Worm (Caenorhabditis elegans) whole organism, young adult: ENCODE measurements around the gene sru-42.
"Not testable (repeated sequence)": the region's sequence is repeated elsewhere in the genome, so short reads cannot be mapped to it uniquely, and the experiment has no call there.

Experiments
- B0035.1 ChIP-seq: sonication (generic microtip); optimal IDR thresholded peaks from 2 replicates; lab custom pipeline; 2016; ENCODE audit warnings: missing genetic modification characterization, mild to moderate bottlenecking, missing compliant biosample characterization, missing genotype, missing genetic modification reagents
- F23B12.7 ChIP-seq: sonication (generic microtip); optimal IDR thresholded peaks from 2 replicates; lab custom pipeline; 2017; ENCODE audit warnings: missing genetic modification characterization, mild to moderate bottlenecking, missing compliant biosample characterization, antibody characterized with exemption, moderate library complexity; ENCODE audit not compliant: insufficient read depth
- F52B5.7 ChIP-seq: sonication (generic microtip); optimal IDR thresholded peaks from 2 replicates; lab custom pipeline; 2016; ENCODE audit warnings: mild to moderate bottlenecking, missing genetic modification characterization, missing compliant biosample characterization
- F57A8.1 ChIP-seq: fragments of 200-800 bp; sonication (Bioruptor generic); optimal IDR thresholded peaks from 2 replicates; lab custom pipeline; 2018; ENCODE audit warnings: mild to moderate bottlenecking, missing genetic modification characterization, moderate library complexity, missing compliant biosample characterization
- K11D2.4 ChIP-seq: fragments of 200-800 bp; sonication (Bioruptor generic); IDR thresholded peaks from 2 replicates; pipeline ENCODE4 v1.3.6; 2022; ENCODE audit warnings: missing genetic modification reagents, missing genetic modification characterization, missing compliant biosample characterization
- Y67H2A.10 ChIP-seq: fragments of 200-800 bp; sonication (Bioruptor generic); conservative IDR thresholded peaks from 2 replicates; pipeline ENCODE4 v1.3.6; 2022; ENCODE audit warnings: missing genetic modification reagents, missing genetic modification characterization, missing compliant biosample characterization
- ZK185.1 ChIP-seq: sonication (generic microtip); optimal IDR thresholded peaks from 2 replicates; lab custom pipeline; 2016; ENCODE audit warnings: mild to moderate bottlenecking, missing genetic modification characterization, missing compliant biosample characterization; ENCODE audit not compliant: poor library complexity, severe bottlenecking
- attf-3 ChIP-seq: fragments of 200-800 bp; sonication (Bioruptor generic); conservative IDR thresholded peaks from 2 replicates; pipeline ENCODE4 v1.3.6; 2022; ENCODE audit warnings: missing genetic modification reagents, missing genetic modification characterization, missing compliant biosample characterization
- attf-6 ChIP-seq: fragments of 200-800 bp; sonication (Bioruptor generic); IDR thresholded peaks from 2 replicates; pipeline ENCODE4 v1.3.6; 2022; ENCODE audit warnings: missing genetic modification reagents, missing genetic modification characterization, missing compliant biosample characterization
- bed-1 ChIP-seq: fragments of 200-800 bp; sonication (Bioruptor generic); IDR thresholded peaks from 2 replicates; pipeline ENCODE4 v1.3.6; 2022; ENCODE audit warnings: missing genetic modification reagents, missing genetic modification characterization, missing compliant biosample characterization
- bed-2 ChIP-seq: fragments of 200-800 bp; sonication (Bioruptor generic); IDR thresholded peaks from 2 replicates; pipeline ENCODE4 v1.3.6; 2022; ENCODE audit warnings: missing genetic modification reagents, missing genetic modification characterization, missing compliant biosample characterization
- cebp-1 ChIP-seq, 2 experiments: fragments of 200-800 bp in 1 of 2; sonication (Bioruptor generic) in 1 of 2; sonication (generic microtip) in 1 of 2; IDR thresholded peaks in 1 of 2; optimal IDR thresholded peaks in 1 of 2; 2 replicates each; pipeline versions ENCODE4 v1.3.6 to Lab custom; 2017 to 2022; ENCODE audit warnings: missing compliant biosample characterization in 2 of 2, missing genetic modification characterization in 2 of 2, mild to moderate bottlenecking in 1 of 2, missing genetic modification reagents in 1 of 2, moderate library complexity in 1 of 2
- ceh-40 ChIP-seq: fragments of 200-800 bp; sonication (Bioruptor generic); IDR thresholded peaks from 2 replicates; pipeline ENCODE4 v1.3.6; 2022; ENCODE audit warnings: missing genetic modification characterization, missing compliant biosample characterization
- dpff-1 ChIP-seq: sonication (generic microtip); optimal IDR thresholded peaks from 2 replicates; lab custom pipeline; 2017; ENCODE audit warnings: mild to moderate bottlenecking, missing genetic modification characterization, missing compliant biosample characterization
- egl-44 ChIP-seq: fragments of 200-800 bp; sonication (Bioruptor generic); IDR thresholded peaks from 2 replicates; pipeline ENCODE4 v1.3.6; 2022; ENCODE audit warnings: missing genetic modification reagents, missing genetic modification characterization, missing compliant biosample characterization
- ekl-4 ChIP-seq: fragments of 200-800 bp; sonication (Bioruptor generic); IDR thresholded peaks from 2 replicates; pipeline ENCODE4 v1.3.6; 2022; ENCODE audit warnings: missing genetic modification reagents, missing genetic modification characterization, missing compliant biosample characterization
- gei-17 ChIP-seq: fragments of 200-800 bp; sonication (Bioruptor generic); optimal IDR thresholded peaks from 2 replicates; lab custom pipeline; 2018; ENCODE audit warnings: mild to moderate bottlenecking, missing genetic modification characterization, missing compliant biosample characterization
- hlh-12 ChIP-seq: sonication (generic microtip); optimal IDR thresholded peaks from 2 replicates; lab custom pipeline; 2016; ENCODE audit warnings: missing genetic modification characterization, missing compliant biosample characterization
- let-607 ChIP-seq, 2 experiments: fragments of 200-800 bp in 1 of 2; sonication (Bioruptor generic) in 1 of 2; sonication (generic microtip) in 1 of 2; optimal IDR thresholded peaks; 2 replicates each; lab custom pipeline; 2016 to 2018; ENCODE audit warnings: mild to moderate bottlenecking in 2 of 2, missing compliant biosample characterization in 2 of 2, missing genetic modification characterization in 2 of 2, moderate library complexity in 2 of 2, missing genotype in 1 of 2
- lin-35 ChIP-seq, 3 experiments: fragments of 150-350 bp in 2 of 3; sonication (generic microtip) in 1 of 3; optimal IDR thresholded peaks; 2 replicates each; lab custom pipeline; 2014 to 2018; ENCODE audit warnings: missing biosample characterization in 3 of 3, missing genetic modification characterization in 3 of 3, missing genetic modification reagents in 3 of 3
- lin-40 ChIP-seq: sonication (generic microtip); optimal IDR thresholded peaks from 2 replicates; lab custom pipeline; 2016; ENCODE audit warnings: missing genetic modification characterization, mild to moderate bottlenecking, missing compliant biosample characterization, missing genotype, missing genetic modification reagents
- nfyb-1 ChIP-seq: fragments of 200-800 bp; sonication (Bioruptor generic); IDR thresholded peaks from 2 replicates; pipeline ENCODE4 v1.3.6; 2022; ENCODE audit warnings: missing genetic modification reagents, missing genetic modification characterization, missing compliant biosample characterization
- nhr-27 ChIP-seq: fragments of 200-800 bp; sonication (Bioruptor generic); optimal IDR thresholded peaks from 2 replicates; lab custom pipeline; 2018; ENCODE audit warnings: mild to moderate bottlenecking, missing genetic modification characterization, moderate library complexity, missing compliant biosample characterization
- nhr-80 ChIP-seq: sonication (generic microtip); optimal IDR thresholded peaks from 2 replicates; lab custom pipeline; 2016; ENCODE audit warnings: missing genetic modification characterization, missing compliant biosample characterization
- nhr-90 ChIP-seq: sonication (generic microtip); optimal IDR thresholded peaks from 2 replicates; lab custom pipeline; 2016; ENCODE audit warnings: missing genotype, mild to moderate bottlenecking, missing genetic modification characterization, missing compliant biosample characterization
- rpc-1 ChIP-seq, 2 experiments: fragments of 150-350 bp in 1 of 2; sonication (generic microtip) in 1 of 2; optimal IDR thresholded peaks; 2 replicates each; lab custom pipeline; 2014 to 2018; ENCODE audit warnings: missing biosample characterization in 1 of 2, missing genetic modification characterization in 1 of 2, missing genetic modification reagents in 1 of 2, missing genotype in 1 of 2
- sdz-38 ChIP-seq: sonication (generic microtip); optimal IDR thresholded peaks from 2 replicates; lab custom pipeline; 2016; ENCODE audit warnings: missing genotype, missing genetic modification characterization, missing compliant biosample characterization
- sea-2 ChIP-seq: fragments of 200-800 bp; sonication (Bioruptor generic); IDR thresholded peaks from 2 replicates; pipeline ENCODE4 v1.3.6; 2022; ENCODE audit warnings: missing genetic modification characterization, missing compliant biosample characterization
- snpc-1.1 ChIP-seq: sonication (generic microtip); optimal IDR thresholded peaks from 2 replicates; lab custom pipeline; 2017; ENCODE audit warnings: missing genetic modification characterization, mild to moderate bottlenecking, missing compliant biosample characterization, antibody characterized with exemption, moderate library complexity, missing genotype, missing genetic modification reagents; ENCODE audit not compliant: insufficient read depth
- snpc-1.3 ChIP-seq: sonication (generic microtip); optimal IDR thresholded peaks from 2 replicates; lab custom pipeline; 2017; ENCODE audit warnings: missing genetic modification characterization, mild to moderate bottlenecking, missing compliant biosample characterization, antibody characterized with exemption, moderate library complexity, missing genotype, missing genetic modification reagents; ENCODE audit not compliant: insufficient read depth
- snpc-3.4 ChIP-seq: sonication (generic microtip); optimal IDR thresholded peaks from 2 replicates; lab custom pipeline; 2017; ENCODE audit warnings: missing genetic modification characterization, mild to moderate bottlenecking, missing compliant biosample characterization, antibody characterized with exemption, moderate library complexity, missing genotype, missing genetic modification reagents
- tlf-1 ChIP-seq: fragments of 200-800 bp; sonication (Bioruptor generic); optimal IDR thresholded peaks from 2 replicates; lab custom pipeline; 2018; ENCODE audit warnings: mild to moderate bottlenecking, missing genetic modification characterization, missing compliant biosample characterization
- zfh-2 ChIP-seq: fragments of 200-800 bp; sonication (Bioruptor generic); conservative IDR thresholded peaks from 2 replicates; pipeline ENCODE4 v1.3.6; 2022; ENCODE audit warnings: missing genetic modification reagents, missing genetic modification characterization, missing compliant biosample characterization
- ztf-26 ChIP-seq: sonication (generic microtip); optimal IDR thresholded peaks from 2 replicates; lab custom pipeline; 2017; ENCODE audit warnings: missing genetic modification characterization, missing compliant biosample characterization

The sru-42 gene

DNA sequence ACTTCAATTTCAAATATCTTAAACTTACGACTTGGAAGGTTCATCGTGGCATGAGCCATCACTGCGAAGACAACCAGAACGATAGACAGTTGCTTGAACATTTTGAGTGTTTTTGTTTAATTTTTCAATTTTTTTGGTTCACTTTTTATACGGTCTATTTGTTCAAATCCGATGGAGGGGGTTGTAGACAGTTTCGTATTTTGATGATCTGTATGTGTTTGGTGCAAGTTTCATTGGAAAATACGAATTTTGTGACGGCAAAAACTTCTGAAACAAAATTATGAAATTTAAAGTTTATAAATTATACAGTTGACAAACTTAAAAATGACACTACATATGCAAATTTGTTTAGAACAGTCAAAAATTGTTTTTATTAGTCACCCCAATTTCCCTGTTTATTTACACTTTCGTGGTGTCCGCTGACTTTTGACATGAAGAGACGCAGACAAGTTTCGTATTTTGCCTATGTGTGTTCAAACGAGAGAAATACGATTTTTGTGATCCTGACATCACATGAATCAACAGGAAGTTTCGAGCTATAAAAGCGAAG lies 2.7 kb upstream of the sru-42 start, which contains the start of the genes C55A1.7 and C55A1.6:
C55A1.7 (minus strand) TSS at position 101 of the 550 bp plus-strand sequence.
C55A1.6 (plus strand) TSS at position 500 of the 550 bp plus-strand sequence.
- not testable (repeated sequence) for TF ChIP-seq gei-17; zfh-2 (GFP tag; lab: Robert Waterston, UW); nhr-27

DNA sequence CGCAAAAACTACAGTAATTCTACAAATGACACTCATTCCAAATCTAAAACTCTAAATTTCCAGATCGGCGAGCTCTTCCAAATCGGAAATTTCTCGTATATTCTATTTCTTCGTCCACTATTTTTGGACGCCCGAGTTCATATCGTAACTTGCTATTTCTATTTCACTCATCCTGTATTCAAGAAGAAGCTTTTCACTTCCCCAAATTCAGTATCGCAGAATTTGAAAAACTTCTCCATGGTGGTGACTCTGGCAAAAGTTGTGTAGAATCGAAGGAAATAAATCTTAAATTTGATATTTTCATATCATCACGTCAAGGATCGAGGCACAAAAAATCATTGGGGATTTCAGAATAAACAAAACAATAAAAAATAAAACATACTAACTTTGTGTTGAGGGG lies 1.9 kb downstream of the sru-42 start:
- TF ChIP-seq attf-3 (GFP tag; lab: Robert Waterston, UW): 0 out of 2 replicates have a peak, but pooled peaks have one; percentile 27
- no peak for TF ChIP-seq K11D2.4 (GFP tag; lab: Robert Waterston, UW)
- peak; percentile 49; the same call in 1 of the 2 replicates for TF ChIP-seq ekl-4 (GFP tag; lab: Robert Waterston, UW)
- TF ChIP-seq let-607 (tag; optimal IDR thresholded peaks at IDR 0.05; lab: Kevin White, UChicago): no peak
- TF ChIP-seq attf-6 (GFP tag; lab: Robert Waterston, UW): 0 out of 2 replicates have a peak, but pooled peaks have one; percentile 15
- TF ChIP-seq cebp-1 (GFP tag; IDR thresholded peaks at IDR 0.05; lab: Robert Waterston, UW): no peak
- TF ChIP-seq cebp-1 (tag; optimal IDR thresholded peaks at IDR 0.05; lab: Kevin White, UChicago): peak; percentile 42

DNA sequence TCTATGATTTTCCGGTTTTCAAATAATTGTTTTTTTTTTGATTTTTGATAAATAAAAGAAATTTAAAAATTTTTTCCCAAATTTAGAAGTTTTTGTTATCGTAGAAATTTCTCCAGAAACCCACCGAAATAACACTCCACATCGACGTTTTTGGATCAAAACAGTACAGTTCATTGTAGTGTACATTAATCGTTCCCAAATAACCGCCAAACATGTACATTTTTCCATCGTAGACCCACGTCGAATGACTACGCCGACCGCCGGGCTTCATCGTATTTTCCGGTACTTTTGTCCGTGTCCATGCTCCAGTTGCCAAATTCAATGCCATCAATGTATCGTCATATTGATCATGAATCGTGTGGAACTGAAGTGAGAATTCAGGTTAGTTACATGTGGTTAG lies 3.9 kb downstream of the sru-42 start, which contains the start of gene F53E4.2:
F53E4.2 (plus strand) TSS at position 301 of the 400 bp plus-strand sequence.
- TF ChIP-seq sdz-38 (tag; lab: Kevin White, UChicago): no peak
- TF ChIP-seq F52B5.7 (tag; lab: Kevin White, UChicago): no peak
- TF ChIP-seq snpc-1.1: no peak
- TF ChIP-seq ztf-26 (tag; lab: Kevin White, UChicago): no peak
- no peak for TF ChIP-seq nfyb-1 (GFP tag; lab: Robert Waterston, UW)
- no peak for TF ChIP-seq tlf-1 (GFP tag; lab: Kevin White, UChicago)
- TF ChIP-seq bed-2 (GFP tag; lab: Robert Waterston, UW): no peak
- TF ChIP-seq sea-2: no peak
- no peak for TF ChIP-seq hlh-12 (tag; lab: Kevin White, UChicago)

DNA sequence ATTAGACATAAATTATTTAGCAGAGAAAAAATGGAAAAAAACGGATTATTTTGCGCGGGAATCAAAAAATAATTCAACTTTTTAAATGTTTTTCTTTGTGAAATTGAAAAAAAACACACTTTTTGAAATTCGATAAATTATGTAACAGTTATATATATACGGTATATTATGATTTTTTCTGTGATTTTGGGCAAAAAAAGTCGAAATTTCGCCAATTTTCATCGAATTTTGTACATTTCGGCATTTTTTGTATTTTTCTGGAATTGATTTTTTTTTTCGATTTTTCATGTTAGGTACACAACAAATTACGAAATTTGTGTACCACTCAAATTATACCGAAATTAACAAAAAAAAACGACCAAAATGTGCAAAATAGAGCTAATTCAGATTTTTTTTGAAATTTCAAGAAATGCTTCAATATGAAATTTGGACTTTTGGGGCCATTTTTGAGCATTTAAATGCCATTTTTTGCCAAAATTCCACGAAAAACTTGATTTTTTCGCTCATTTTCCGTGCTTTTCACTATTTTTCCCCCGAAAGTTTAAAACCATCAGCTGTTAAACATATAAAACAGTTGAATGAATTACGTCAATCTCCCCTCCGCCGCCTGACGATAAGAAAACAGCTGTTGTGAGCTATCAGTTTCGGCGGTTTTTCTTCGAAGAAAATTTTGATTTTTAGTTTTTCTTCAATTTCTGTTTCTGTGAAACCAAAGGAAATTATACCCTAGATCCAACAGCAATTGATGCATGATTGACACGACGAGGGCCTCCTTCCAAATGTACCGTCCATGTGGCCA lies 8.2 kb downstream of the sru-42 start:
- TF ChIP-seq bed-1 (GFP tag; lab: Robert Waterston, UW): no peak
- no peak for TF ChIP-seq B0035.1 (tag; lab: Kevin White, UChicago)
- TF ChIP-seq snpc-3.4: no peak
- TF ChIP-seq nhr-80 (tag; lab: Kevin White, UChicago): peak; percentile 3

DNA sequence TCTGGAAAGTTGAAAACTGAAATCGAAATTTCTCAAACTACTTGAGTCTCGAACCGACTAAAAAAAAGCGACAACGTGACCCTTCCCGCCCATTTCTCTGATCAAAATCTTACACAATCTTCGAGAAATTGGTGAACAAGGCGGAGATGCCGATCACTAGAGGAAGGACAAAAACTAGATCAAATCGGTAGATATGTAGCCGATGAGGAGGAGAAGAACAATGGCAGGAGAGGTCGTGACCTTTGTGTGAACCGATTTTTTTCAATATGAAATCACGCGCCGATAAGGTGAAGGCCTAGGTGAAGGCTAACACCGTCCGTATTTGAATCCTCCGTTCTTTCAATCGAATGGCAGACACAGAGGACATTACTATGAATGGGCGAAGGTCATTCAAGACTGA lies 10.7 kb downstream of the sru-42 start:
- TF ChIP-seq lin-40 (tag; lab: Kevin White, UChicago) (peak; percentile 25), snpc-1.3 (tag; lab: Kevin White, UChicago) (no peak), ZK185.1 (tag; lab: Kevin White, UChicago) (peak; percentile 10), ztf-26 (tag; lab: Kevin White, UChicago) (peak; percentile 46)

DNA sequence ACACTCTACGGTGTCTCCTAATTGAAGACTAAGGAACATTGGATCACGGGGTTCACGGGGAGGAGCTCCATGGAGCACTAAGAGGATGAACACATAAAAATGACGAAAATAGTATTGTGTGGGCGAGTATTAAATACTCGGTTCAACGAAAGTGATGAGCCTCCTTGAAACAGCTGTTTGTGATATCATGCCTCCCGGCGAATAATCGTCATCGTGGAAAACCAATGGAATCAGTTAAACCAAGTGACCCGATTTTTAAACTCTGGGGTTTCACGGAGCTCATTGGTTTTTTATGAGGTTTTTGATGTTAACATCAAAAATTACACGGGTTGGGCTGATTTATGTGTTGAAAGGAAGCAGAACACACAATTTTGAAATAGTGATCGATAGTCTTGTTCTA lies 11.3 kb downstream of the sru-42 start:
- TF ChIP-seq F23B12.7 (tag; lab: Kevin White, UChicago): no peak
- no peak for TF ChIP-seq attf-6 (GFP tag; lab: Robert Waterston, UW)
- TF ChIP-seq egl-44 (GFP tag; lab: Robert Waterston, UW): no peak
- TF ChIP-seq F57A8.1 (GFP tag; lab: Kevin White, UChicago): no peak
- TF ChIP-seq tlf-1 (GFP tag; lab: Kevin White, UChicago): no peak
- no peak for TF ChIP-seq ZK185.1 (tag; lab: Kevin White, UChicago)
- TF ChIP-seq nhr-90: no peak
- no peak for TF ChIP-seq bed-2 (GFP tag; lab: Robert Waterston, UW)
- no peak for TF ChIP-seq nfyb-1 (GFP tag; lab: Robert Waterston, UW)
- no peak for TF ChIP-seq cebp-1 (GFP tag; IDR thresholded peaks at IDR 0.05; lab: Robert Waterston, UW)
- TF ChIP-seq cebp-1 (tag; optimal IDR thresholded peaks at IDR 0.05; lab: Kevin White, UChicago): no peak
- no peak for TF ChIP-seq rpc-1 (optimal IDR thresholded peaks at IDR 0.05; lab: Kevin White, UChicago)
- TF ChIP-seq rpc-1 (tag; optimal IDR thresholded peaks at IDR 0.05; lab: Kevin White, UChicago): no peak
- TF ChIP-seq F52B5.7 (tag; lab: Kevin White, UChicago): no peak
- TF ChIP-seq lin-35 (GFP tag; optimal IDR thresholded peaks at IDR 0.05; lab: Kevin White, UChicago): no peak
- TF ChIP-seq Y67H2A.10: no peak
- TF ChIP-seq ceh-40 (GFP tag; lab: Robert Waterston, UW): no peak
- TF ChIP-seq dpff-1: no peak
